Worm (Caenorhabditis elegans): ENCODE results near the gene T19H5.4.

Gene T19H5.4

ce11 chrII:9500926-9501325 is 13.7 kb upstream of the T19H5.4 start (continued):
- TF ChIP-seq nhr-80 (tag; optimal IDR thresholded peaks at IDR 0.05) (peak; percentile 95), mel-28 (tag; optimal IDR thresholded peaks at IDR 0.05; ENCODE audit: borderline replicate concordance) (no peak), Y79H2A.3 (GFP tag; conservative IDR thresholded peaks at IDR 0.05) (no peak), sea-2 (GFP tag; IDR thresholded peaks at IDR 0.05) (no peak), lin-40 (tag; optimal IDR thresholded peaks at IDR 0.05) (peak; percentile 24), somi-1 (GFP tag; optimal IDR thresholded peaks at IDR 0.05) (no peak), ceh-40 (GFP tag; IDR thresholded peaks at IDR 0.05) (no peak), ets-4 (GFP tag; optimal IDR thresholded peaks at IDR 0.05) (peak; percentile 59), Y56A3A.18 (GFP tag; IDR thresholded peaks at IDR 0.05) (0 out of 2 replicates have a peak, but pooled peaks have one; percentile 14), B0019.2 (GFP tag; conservative IDR thresholded peaks at IDR 0.05) (no peak), Y53G8AR.9 (GFP tag; conservative IDR thresholded peaks at IDR 0.05) (no peak), attf-3 (GFP tag; conservative IDR thresholded peaks at IDR 0.05) (no peak), snpc-4 (GFP tag; optimal IDR thresholded peaks at IDR 0.05) (no peak), snpc-4 (tag; optimal IDR thresholded peaks at IDR 0.05) (no peak)

ce11 chrII:9498589-9498988 is 11.4 kb upstream of the T19H5.4 start:
- no peak for TF ChIP-seq Y67H2A.10 (GFP tag; conservative IDR thresholded peaks at IDR 0.05)
- TF ChIP-seq zfh-2 (GFP tag; conservative IDR thresholded peaks at IDR 0.05): no peak
- TF ChIP-seq tbp1 (GFP tag; optimal IDR thresholded peaks at IDR 0.05): peak; percentile 1
- no peak for TF ChIP-seq dpl-1 (GFP tag; optimal IDR thresholded peaks at IDR 0.05)
- TF ChIP-seq Y56A3A.18 (GFP tag; IDR thresholded peaks at IDR 0.05): no peak
- no peak for TF ChIP-seq zim-3 (tag; optimal IDR thresholded peaks at IDR 0.05)
- TF ChIP-seq Y53F4B.3 (GFP tag; IDR thresholded peaks at IDR 0.05): no peak
- no peak for TF ChIP-seq T07F8.4 (tag; optimal IDR thresholded peaks at IDR 0.05)
- TF ChIP-seq tlf-1 (GFP tag; optimal IDR thresholded peaks at IDR 0.05): no peak
- TF ChIP-seq C17E4.6 (GFP tag; IDR thresholded peaks at IDR 0.05): no peak
- TF ChIP-seq dox-1 (GFP tag; IDR thresholded peaks at IDR 0.05): no peak
- TF ChIP-seq ztf-22 (GFP tag; optimal IDR thresholded peaks at IDR 0.05): no peak
- no peak for TF ChIP-seq lin-35 (GFP tag; optimal IDR thresholded peaks at IDR 0.05)
- TF ChIP-seq ztf-26 (tag; optimal IDR thresholded peaks at IDR 0.05): no peak
- peak; percentile 90 for TF ChIP-seq atf-7 (tag; optimal IDR thresholded peaks at IDR 0.05)
- TF ChIP-seq ZK185.1 (tag; optimal IDR thresholded peaks at IDR 0.05; ENCODE audit: poor library complexity, severe bottlenecking): no peak
- no peak for TF ChIP-seq F33H1.4 (GFP tag; IDR thresholded peaks at IDR 0.05)
- no peak for TF ChIP-seq B0035.1 (tag; optimal IDR thresholded peaks at IDR 0.05)
- TF ChIP-seq D2030.7 (GFP tag; IDR thresholded peaks at IDR 0.05): no peak
- no peak for TF ChIP-seq xnd-1 (tag; optimal IDR thresholded peaks at IDR 0.05)
- TF ChIP-seq nhr-80 (tag; optimal IDR thresholded peaks at IDR 0.05): peak; percentile 63
- no peak for TF ChIP-seq C06A6.2 (GFP tag; conservative IDR thresholded peaks at IDR 0.05)
- no peak for TF ChIP-seq ccch-3 (GFP tag; optimal IDR thresholded peaks at IDR 0.05)
- TF ChIP-seq Y79H2A.3 (GFP tag; conservative IDR thresholded peaks at IDR 0.05): no peak
- TF ChIP-seq gei-17 (GFP tag; optimal IDR thresholded peaks at IDR 0.05): no peak
- TF ChIP-seq cebp-1 (GFP tag; IDR thresholded peaks at IDR 0.05): no peak
- TF ChIP-seq cebp-1 (tag; optimal IDR thresholded peaks at IDR 0.05): peak; percentile 11
- no peak for TF ChIP-seq rec-8 (tag; optimal IDR thresholded peaks at IDR 0.05)

All from whole organism, young adult.